Worm (Caenorhabditis elegans): ENCODE data around the gene F32E10.5.

F32E10.5 gene

DNA sequence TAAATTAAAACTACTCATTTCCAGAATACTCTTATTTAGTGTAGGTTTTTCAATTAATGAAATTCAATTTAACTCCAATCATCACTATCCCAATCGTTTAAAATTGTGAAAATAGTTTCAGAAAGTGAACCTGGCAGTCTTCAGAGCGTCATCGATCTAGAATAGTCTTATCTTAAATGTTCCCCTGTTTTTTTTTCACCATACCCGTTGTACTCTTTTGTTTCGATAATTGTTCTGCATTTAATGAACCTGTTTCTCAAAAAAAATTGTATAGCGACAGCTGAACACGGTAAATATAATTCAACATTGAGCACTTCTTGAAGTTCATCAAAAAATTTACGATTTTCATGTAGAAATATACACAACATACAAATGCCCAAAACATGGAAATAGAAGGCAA lies 26.9 kb downstream of the F32E10.5 start:
- TF ChIP-seq Y55F3AM.14 (GFP tag; optimal IDR thresholded peaks at IDR 0.05): no peak
- TF ChIP-seq snpc-4 (tag; optimal IDR thresholded peaks at IDR 0.05): no peak
- no peak for TF ChIP-seq crh-2 (tag; optimal IDR thresholded peaks at IDR 0.05)
- no peak for TF ChIP-seq nhr-129 (tag; optimal IDR thresholded peaks at IDR 0.05)
- no peak for TF ChIP-seq R02D3.7 (tag; optimal IDR thresholded peaks at IDR 0.05)
- no peak for TF ChIP-seq alr-1 (tag; optimal IDR thresholded peaks at IDR 0.05)
- TF ChIP-seq elt-1 (tag; optimal IDR thresholded peaks at IDR 0.05): no peak

DNA sequence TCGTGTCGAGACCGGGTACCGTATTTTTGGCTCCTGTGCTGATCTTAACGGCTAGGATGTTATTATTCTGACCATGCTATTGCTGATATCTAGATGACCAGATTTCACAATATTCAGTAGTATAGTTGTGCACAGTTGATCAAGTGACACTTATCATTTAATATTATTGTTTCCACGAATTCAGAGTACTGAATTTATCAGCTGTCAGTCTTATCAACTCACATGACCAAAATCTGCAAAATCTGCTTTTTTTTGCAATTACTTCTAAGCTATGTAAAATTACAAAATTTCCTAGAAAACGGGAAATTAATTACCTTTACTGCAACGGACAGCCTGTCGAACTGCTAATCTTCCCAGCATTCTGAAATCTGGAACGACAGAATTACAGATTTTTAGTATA lies 27.7 kb downstream of the F32E10.5 start, which contains the start of gene pam-1:
Gene pam-1, minus strand, starts transcription at position 368 of the 400 bp plus-strand sequence.
- TF ChIP-seq lin-11 (tag; optimal IDR thresholded peaks at IDR 0.05) (no peak), lin-13 (GFP tag; optimal IDR thresholded peaks at IDR 0.05) (no peak), unc-62 (GFP tag; optimal IDR thresholded peaks at IDR 0.05) (no peak), peb-1 (tag; optimal IDR thresholded peaks at IDR 0.05) (no peak), ZK546.5 (tag; optimal IDR thresholded peaks at IDR 0.05) (no peak), snpc-4 (tag; optimal IDR thresholded peaks at IDR 0.05) (no peak), ceh-82 (tag; optimal IDR thresholded peaks at IDR 0.05) (no peak), aly-2 (tag; optimal IDR thresholded peaks at IDR 0.05) (no peak), dmd-4 (tag; optimal IDR thresholded peaks at IDR 0.05) (no peak), ztf-11 (tag; optimal IDR thresholded peaks at IDR 0.05) (no peak), F13H6.1 (tag; optimal IDR thresholded peaks at IDR 0.05) (no peak), R02D3.7 (tag; optimal IDR thresholded peaks at IDR 0.05) (no peak), nhr-129 (tag; optimal IDR thresholded peaks at IDR 0.05) (no peak), elt-1 (tag; optimal IDR thresholded peaks at IDR 0.05) (no peak), elt-3 (tag; optimal IDR thresholded peaks at IDR 0.05) (no peak), blmp-1 (tag; optimal IDR thresholded peaks at IDR 0.05; ENCODE audit: insufficient read depth) (no peak)

DNA sequence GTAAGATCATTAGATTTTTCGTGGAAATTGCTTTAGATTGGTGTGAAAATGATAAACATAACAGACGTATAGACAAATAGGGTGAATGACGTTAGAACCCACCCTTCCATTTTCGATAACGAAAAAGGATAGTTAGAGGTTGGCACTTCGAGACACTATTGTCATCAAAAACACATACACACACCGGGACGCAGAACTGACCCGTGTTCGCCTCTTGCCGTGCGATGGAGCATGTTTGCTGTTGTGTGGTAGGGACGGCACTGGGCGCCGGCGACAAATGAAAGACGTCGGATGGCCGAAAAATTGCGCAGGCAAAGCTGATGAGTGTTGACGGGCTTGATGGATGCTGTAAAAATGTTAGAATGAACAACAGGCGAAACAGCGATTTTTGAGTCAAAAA lies 28.3 kb downstream of the F32E10.5 start:
- TF ChIP-seq fos-1 (tag; optimal IDR thresholded peaks at IDR 0.05) (peak; percentile 54), skn-1 (tag; optimal IDR thresholded peaks at IDR 0.05) (peak; percentile 80), lsy-2 (tag; optimal IDR thresholded peaks at IDR 0.05) (peak in 1 of 2 experiments; percentile 41), nhr-129 (tag; optimal IDR thresholded peaks at IDR 0.05) (peak; percentile 60), F13H6.1 (tag; optimal IDR thresholded peaks at IDR 0.05) (peak; percentile 19), unc-62 (GFP tag; optimal IDR thresholded peaks at IDR 0.05) (no peak), elt-3 (tag; optimal IDR thresholded peaks at IDR 0.05) (no peak), C34F6.9 (tag; optimal IDR thresholded peaks at IDR 0.05) (peak; percentile 28), mbf-1 (tag; optimal IDR thresholded peaks at IDR 0.05) (no peak), blmp-1 (tag; optimal IDR thresholded peaks at IDR 0.05; ENCODE audit: insufficient read depth) (no peak)

DNA sequence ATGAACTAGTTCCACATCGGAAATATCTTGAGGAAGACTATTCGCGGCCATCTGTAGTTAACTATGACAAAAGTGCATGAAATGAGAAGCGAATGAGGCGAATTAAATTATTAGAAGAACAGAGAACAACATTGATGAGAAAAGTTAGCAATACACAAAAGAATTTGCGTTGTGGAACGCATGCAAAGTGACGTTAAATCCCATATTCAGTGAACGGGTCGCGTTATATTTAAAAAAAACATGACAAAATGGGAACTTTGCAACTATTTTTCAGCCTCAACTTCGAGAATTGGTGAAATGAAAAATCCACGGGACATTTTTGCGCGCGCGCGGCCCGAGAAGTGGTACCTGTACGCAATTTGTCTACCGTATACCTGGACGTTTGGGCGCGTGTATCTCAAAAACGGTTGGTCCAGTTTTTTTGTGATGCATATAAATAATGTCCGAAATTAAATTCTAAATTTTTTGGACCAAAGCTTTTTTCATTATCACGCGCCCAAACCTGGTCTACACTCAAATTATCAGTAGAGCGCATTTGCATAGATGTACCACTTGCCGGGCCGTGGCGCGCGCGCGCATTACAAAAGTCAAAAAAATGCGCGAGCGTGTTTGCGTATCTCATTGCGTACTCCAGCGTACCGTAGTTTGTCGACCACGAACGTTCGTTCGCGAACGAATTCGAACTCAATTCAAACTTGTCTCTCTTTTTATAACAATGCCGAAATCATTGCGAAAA lies 30.2 kb downstream of the F32E10.5 start, which contains the start of the genes cdd-2 and oef-1:
Gene cdd-2, minus strand, starts transcription at position 51 of the 736 bp plus-strand sequence.
Gene oef-1, plus strand, starts transcription at position 575 of the 736 bp plus-strand sequence.
- TF ChIP-seq lin-13 (GFP tag; optimal IDR thresholded peaks at IDR 0.05) (no peak), ama-1 (optimal IDR thresholded peaks at IDR 0.05) (no peak), unc-62 (GFP tag; optimal IDR thresholded peaks at IDR 0.05) (no peak), nhr-237 (tag; optimal IDR thresholded peaks at IDR 0.05) (no peak), egl-27 (tag; optimal IDR thresholded peaks at IDR 0.05) (no peak), sma-9 (GFP tag; optimal IDR thresholded peaks at IDR 0.05) (no peak), sma-9 (tag; optimal IDR thresholded peaks at IDR 0.05) (no peak), alr-1 (tag; optimal IDR thresholded peaks at IDR 0.05) (no peak), mbf-1 (tag; optimal IDR thresholded peaks at IDR 0.05) (no peak), elt-1 (tag; optimal IDR thresholded peaks at IDR 0.05) (no peak), ztf-4 (tag; optimal IDR thresholded peaks at IDR 0.05) (no peak), nhr-12 (tag; optimal IDR thresholded peaks at IDR 0.05) (no peak), nhr-6 (tag; optimal IDR thresholded peaks at IDR 0.05) (no peak), nhr-23 (tag; optimal IDR thresholded peaks at IDR 0.05) (no peak), crh-2 (tag; optimal IDR thresholded peaks at IDR 0.05) (no peak), gmeb-1 (tag; optimal IDR thresholded peaks at IDR 0.05) (no peak), unc-55 (GFP tag; optimal IDR thresholded peaks at IDR 0.05) (no peak)
